3 fruit fly cellular contexts compared by ENCODE assay signal in the genomic region with DNA sequence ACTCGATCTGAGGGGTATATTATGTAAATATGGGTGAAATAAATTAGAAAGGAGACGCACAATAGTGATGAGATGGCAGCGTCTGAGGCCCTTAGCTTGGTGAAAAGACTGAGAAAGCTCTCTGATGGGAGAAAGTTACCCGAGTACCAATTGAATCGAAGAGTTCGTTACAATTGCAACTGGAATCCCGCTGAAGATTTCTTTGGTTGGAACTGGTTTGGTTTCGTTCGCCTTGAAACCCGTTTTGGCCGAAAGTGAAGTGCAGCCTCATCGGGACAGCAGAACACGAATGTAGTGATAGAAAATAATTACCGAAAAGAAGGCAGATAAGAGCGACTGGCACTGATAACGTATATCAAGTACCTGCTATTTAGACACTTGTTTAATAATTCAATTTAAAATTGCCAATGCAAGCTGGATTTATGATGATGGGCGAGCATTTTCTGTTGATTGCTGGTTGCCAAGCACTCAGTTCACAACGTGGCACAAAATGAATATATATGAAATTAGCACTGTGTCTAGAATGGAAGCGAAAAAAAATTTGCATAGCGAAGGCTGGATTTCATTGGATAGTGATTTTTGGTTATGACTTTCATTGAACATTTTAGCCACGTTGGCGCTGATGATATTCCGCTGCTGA.
A peak's percentile ranks its signal among the peaks of the same experiment; 100 is the strongest.
TF ChIP-seq lines count a peak whose summit lies in the region.

No protein-coding gene starts in this region.

- no peak for TF ChIP-seq CTCF in whole organism, embryonic (GFP tag; optimal IDR thresholded peaks at IDR 0.05; lab: Kevin White, UChicago)

TF ChIP-seq in whole organism, adult, 20 proteins besides CTCF, POLR2A, EP300 and RAD21:
- TF ChIP-seq tj (GFP tag; optimal IDR thresholded peaks at IDR 0.05; lab: Kevin White, UChicago) (peak; percentile 82), CG33017 (tag; optimal IDR thresholded peaks at IDR 0.05; lab: Kevin White, UChicago) (no peak), Crg-1 (GFP tag; optimal IDR thresholded peaks at IDR 0.05; lab: Kevin White, UChicago) (no peak), CG7045 (GFP tag; optimal IDR thresholded peaks at IDR 0.05; lab: Kevin White, UChicago) (no peak), CG5204 (GFP tag; optimal IDR thresholded peaks at IDR 0.05; lab: Kevin White, UChicago) (no peak), CG14711 (tag; optimal IDR thresholded peaks at IDR 0.05; lab: Kevin White, UChicago) (no peak)

TF ChIP-seq in whole organism, embryonic, 481 proteins besides CTCF, POLR2A, EP300 and RAD21:
- no peak for TF ChIP-seq CG10274 (GFP tag; optimal IDR thresholded peaks at IDR 0.05; lab: Kevin White, UChicago)
- no peak for TF ChIP-seq h (optimal IDR thresholded peaks at IDR 0.05; lab: Kevin White, UChicago)
- no peak for TF ChIP-seq Lpt (GFP tag; optimal IDR thresholded peaks at IDR 0.05; lab: Kevin White, UChicago)
- no peak for TF ChIP-seq Aef1 (GFP tag; IDR thresholded peaks at IDR 0.05; lab: Robert Waterston, UW)
- TF ChIP-seq ATbp (GFP tag; optimal IDR thresholded peaks at IDR 0.05; lab: Kevin White, UChicago), result no peak
- TF ChIP-seq CG7963 (GFP tag; IDR thresholded peaks at IDR 0.05; lab: Robert Waterston, UW; ENCODE audit: partially characterized antibody), result no peak
- TF ChIP-seq CG12744 (GFP tag; optimal IDR thresholded peaks at IDR 0.05; lab: Kevin White, UChicago), result no peak
- TF ChIP-seq nau (GFP tag; optimal IDR thresholded peaks at IDR 0.05; lab: Kevin White, UChicago), result no peak
- peak; percentile 51; the same call in 1 of the 2 replicates for TF ChIP-seq vvl (GFP tag; IDR thresholded peaks at IDR 0.05; lab: Robert Waterston, UW)
- TF ChIP-seq ato (GFP tag; IDR thresholded peaks at IDR 0.05; lab: Robert Waterston, UW; ENCODE audit: partially characterized antibody), result 0 out of 2 replicates have a peak, but pooled peaks have one; percentile 9
- peak in 1 of 2 experiments; percentile 69 for TF ChIP-seq eve (GFP tag; optimal IDR thresholded peaks at IDR 0.05; lab: Kevin White, UChicago)
- TF ChIP-seq Dad (GFP tag; optimal IDR thresholded peaks at IDR 0.05; lab: Kevin White, UChicago), result no peak
- TF ChIP-seq Blimp-1 (GFP tag; optimal IDR thresholded peaks at IDR 0.05; lab: Kevin White, UChicago), result peak; percentile 71
- no peak for TF ChIP-seq peb (GFP tag; IDR thresholded peaks at IDR 0.05; lab: Robert Waterston, UW)

TF ChIP-seq in whole organism, prepupa, 60 proteins besides CTCF, POLR2A, EP300 and RAD21:
- no peak for TF ChIP-seq net (GFP tag; optimal IDR thresholded peaks at IDR 0.05; lab: Kevin White, UChicago)
- TF ChIP-seq Blimp-1 (GFP tag; optimal IDR thresholded peaks at IDR 0.05; lab: Kevin White, UChicago), result peak; percentile 94
- TF ChIP-seq Hr38 (GFP tag; optimal IDR thresholded peaks at IDR 0.05; lab: Kevin White, UChicago), result no peak
- TF ChIP-seq CG6854 (GFP tag; optimal IDR thresholded peaks at IDR 0.05; lab: Kevin White, UChicago), result no peak
- TF ChIP-seq Eip78C (GFP tag; lab: Kevin White, UChicago), result peak; percentile 58
- no peak for TF ChIP-seq OdsH (GFP tag; optimal IDR thresholded peaks at IDR 0.05; lab: Kevin White, UChicago)
- no peak for TF ChIP-seq CG15336 (GFP tag; IDR thresholded peaks at IDR 0.05; lab: Robert Waterston, UW)
